Fruit fly (Drosophila melanogaster) ovary, adult (tissue): Measurements from ENCODE around the gene CG7443.

Experiments
- CG17801 ChIP-seq: fragments of 200-800 bp; optimal IDR thresholded peaks from 2 replicates; lab custom pipeline; 2019; ENCODE audit warnings: missing biosample characterization, mild to moderate bottlenecking, missing genetic modification characterization, moderate library complexity; ENCODE audit not compliant: partially characterized antibody

CG7443 gene

DNA sequence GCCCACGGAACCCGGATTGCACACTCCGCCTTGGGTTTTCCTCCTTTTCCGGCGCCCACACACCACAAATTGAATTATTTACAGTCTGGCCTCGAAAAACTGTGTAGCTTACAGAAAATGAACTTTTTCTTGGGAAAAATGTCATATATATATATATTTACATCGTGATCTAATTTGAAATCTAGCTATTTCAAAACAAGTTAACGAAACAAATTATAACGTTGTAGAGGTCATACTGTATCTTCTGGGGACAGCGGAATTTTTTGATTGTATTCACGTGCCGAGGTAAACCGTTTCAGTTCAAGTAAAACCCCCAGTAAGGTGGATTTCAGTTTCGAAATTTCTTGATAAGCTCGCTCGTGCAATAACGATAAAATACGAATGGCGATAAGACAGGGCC lies 30.3 kb downstream of the CG7443 start:
- peak; percentile 66 for TF ChIP-seq CG17801

DNA sequence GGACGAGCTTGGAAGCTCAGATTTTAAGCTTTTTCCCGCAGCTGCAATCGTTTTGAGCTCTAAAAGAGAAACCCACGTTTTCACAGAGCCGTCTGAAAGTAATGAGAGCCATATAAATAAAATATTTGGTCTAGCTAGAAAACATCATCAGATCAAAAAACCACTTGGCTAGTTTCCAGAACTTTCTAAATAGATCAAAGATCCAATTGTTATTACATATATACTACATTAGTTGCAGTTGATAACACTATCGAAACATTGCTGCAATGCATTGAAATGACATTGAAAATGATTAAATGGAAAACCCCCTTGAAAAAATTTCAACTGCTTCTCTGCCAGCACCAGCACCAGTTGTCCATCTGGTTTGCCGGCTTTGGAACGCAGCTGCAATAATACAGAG lies 30.9 kb downstream of the CG7443 start:
- peak; percentile 63 for TF ChIP-seq CG17801

DNA sequence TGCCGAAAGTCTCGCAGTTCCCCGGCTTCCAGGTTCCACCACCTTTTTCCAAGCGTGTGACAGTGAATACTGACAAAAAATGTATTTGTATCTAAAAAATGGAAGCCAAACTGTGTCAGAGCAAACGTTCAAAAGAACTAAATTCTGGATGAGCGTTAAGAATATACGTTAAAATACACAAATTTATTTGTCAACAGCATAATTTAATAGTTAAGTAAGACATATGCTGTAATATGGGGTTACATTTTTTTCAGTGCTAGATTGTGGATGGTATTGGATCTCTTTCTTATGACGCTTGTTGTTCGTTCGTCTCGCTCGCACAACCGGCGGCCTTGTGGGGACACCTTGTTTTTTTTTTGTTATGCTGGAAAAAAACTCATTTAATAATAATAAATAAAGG lies 31.5 kb downstream of the CG7443 start:
- TF ChIP-seq CG17801 = no peak

DNA sequence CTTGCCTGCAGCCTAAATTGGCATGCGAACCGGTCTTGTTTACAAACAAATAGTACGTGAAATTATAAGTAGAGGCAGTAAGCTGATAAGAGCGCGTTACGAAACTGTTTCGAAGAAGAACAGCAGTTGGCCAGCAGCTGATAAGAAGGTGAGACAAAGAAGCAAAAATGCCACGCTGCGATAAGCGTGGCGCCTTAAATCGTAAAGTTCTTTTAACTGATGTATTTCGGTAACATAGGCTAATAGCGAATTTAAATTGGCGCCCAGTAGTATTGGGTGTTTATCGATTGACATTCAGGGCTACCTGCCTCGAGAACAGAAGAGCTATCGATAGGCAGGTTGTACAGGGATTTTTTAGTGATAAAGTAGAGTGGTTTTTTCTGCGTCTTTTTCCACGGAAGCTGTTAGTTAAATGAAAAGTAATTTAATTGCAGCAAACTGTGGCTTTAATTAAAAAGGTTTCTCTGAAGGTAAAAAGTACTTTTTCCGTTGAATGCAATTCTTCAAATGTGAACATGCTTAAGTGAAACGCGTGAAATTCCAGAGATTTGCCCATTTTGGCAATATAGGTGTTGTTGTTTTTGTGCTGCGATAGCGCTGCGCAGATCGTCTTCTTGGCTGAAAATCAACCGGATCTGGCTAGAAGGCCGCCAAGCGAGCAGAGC lies 32.6 kb downstream of the CG7443 start, which contains the start of gene stck:
Gene stck, plus strand, starts transcription at position 353 of the 665 bp plus-strand sequence.
- TF ChIP-seq CG17801 = no peak

DNA sequence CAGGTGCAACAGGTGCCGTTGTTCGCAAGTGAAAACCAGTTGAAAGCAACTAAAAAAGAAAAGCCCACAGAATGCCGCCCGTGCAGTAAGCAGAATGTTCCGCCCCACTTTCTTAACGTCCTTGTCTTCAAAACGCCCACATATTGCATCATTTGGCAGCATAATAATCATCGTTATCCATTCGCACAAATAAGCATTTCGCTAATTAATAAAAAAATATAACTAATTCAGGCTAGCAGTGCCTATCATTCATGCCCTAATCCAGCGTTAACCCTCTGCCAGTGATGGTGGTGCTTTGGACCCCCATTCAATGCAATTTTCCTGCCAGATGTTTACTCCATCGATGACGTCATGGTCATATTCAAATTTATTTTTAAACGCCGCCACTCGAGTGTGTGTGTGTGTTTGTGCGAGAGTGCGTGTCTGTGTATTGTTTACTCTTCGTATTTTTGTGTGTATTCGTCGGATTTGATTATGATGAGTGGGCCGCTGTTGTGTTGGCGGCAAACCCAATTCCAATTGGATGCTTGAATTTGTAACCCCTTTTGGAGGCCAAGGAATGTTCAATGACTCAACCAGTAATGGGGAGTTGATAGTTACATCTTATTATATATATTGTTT lies 33.4 kb downstream of the CG7443 start:
- no peak for TF ChIP-seq CG17801

DNA sequence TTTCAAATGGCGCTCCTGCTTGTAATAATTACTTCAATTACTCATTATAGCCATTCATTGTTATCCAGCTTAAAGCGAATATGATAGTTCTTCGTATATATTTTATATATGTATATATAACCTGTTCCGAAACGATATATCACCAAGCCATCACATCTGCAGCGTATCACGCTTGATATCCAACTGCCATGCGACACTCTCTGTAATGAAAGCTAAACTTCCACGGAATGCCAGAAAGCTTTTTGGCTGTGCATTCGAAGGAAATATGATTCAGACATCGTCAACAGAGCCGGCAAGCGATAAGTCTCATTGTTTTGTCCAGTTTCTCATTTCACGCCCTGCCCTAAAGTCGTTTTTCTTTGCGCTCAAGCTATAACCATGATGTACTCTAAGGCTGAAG lies 33.9 kb downstream of the CG7443 start:
- TF ChIP-seq CG17801 = no peak

DNA sequence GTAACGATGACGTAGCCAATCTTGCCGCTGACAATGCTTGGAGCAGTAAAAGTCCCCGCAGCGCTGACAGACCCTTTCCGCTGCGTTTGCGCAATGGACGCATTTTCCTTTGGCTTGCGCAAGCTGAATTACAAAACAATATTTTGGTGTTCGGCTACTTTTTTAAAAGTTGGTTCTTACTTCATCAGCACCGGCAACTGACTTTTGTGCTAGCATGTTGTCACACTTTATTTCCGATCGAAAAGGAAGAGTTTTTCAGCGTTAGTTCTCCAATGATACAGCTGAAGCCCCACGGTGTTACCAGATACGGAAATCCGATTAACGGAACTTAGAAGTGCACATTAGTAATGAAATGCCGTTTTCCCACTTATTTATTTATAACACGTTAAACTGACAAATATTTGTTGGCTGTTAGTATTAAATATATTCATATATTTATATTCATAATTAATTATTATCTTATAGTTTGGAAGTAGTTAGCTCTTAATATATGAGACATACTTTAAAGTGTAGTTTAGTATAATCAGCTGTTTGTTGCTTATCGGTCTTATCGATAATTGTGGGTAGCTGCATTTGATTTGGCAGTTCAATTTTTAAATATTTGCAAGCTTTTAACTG lies 38.3 kb downstream of the CG7443 start, which contains the start of the genes Veneno and CG7963:
Gene Veneno, minus strand, starts transcription at position 296 of the 618 bp plus-strand sequence.
Gene CG7963, plus strand, starts transcription at position 568 of the 618 bp plus-strand sequence.
- no peak for TF ChIP-seq CG17801

DNA sequence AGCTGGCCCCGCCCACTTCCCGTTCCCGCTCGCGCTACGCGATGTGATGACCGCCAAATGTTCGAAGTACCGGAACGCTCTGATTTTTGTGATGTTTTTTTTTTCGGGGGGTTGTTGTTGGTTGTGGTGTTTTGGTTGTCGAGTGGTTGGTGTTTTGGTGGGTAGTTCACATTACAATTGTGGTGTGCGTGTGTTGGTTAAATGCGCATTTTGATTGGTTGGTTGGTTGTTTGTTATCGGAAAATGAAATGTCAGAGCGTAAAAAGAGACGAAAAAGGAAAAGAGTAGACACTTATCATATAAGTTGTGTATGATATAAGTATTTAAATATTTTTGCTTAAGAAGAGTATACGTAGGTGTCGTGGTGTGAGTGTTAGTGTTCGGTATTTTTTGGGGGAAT lies 44.4 kb downstream of the CG7443 start:
- TF ChIP-seq CG17801 = no peak
